Worm (Caenorhabditis elegans) whole organism, late embryonic: Measurements from ENCODE around the gene mpk-1.

ENCODE experiments used
- C08G9.2 ChIP-seq: sonication (generic microtip); optimal IDR thresholded peaks from 2 replicates; lab custom pipeline; 2016; ENCODE audit warnings: mild to moderate bottlenecking, missing genetic modification characterization, moderate library complexity, missing compliant biosample characterization
- F13H6.1 ChIP-seq: sonication (generic microtip); optimal IDR thresholded peaks from 2 replicates; lab custom pipeline; 2016; ENCODE audit warnings: missing genetic modification characterization, missing compliant biosample characterization
- ahr-1 ChIP-seq: sonication (generic microtip); optimal IDR thresholded peaks from 2 replicates; lab custom pipeline; 2016; ENCODE audit warnings: missing genetic modification characterization, missing compliant biosample characterization
- ama-1 ChIP-seq: fragments of 150-350 bp; optimal IDR thresholded peaks from 2 replicates; lab custom pipeline; 2014
- ceh-14 ChIP-seq: sonication (generic microtip); optimal IDR thresholded peaks from 2 replicates; lab custom pipeline; 2016; ENCODE audit warnings: missing genotype, missing genetic modification characterization, missing compliant biosample characterization
- ceh-18 ChIP-seq: sonication (generic microtip); optimal IDR thresholded peaks from 2 replicates; lab custom pipeline; 2016; ENCODE audit warnings: missing genetic modification characterization, missing compliant biosample characterization
- ceh-19 ChIP-seq: fragments of 200-800 bp; sonication (Bioruptor generic); optimal IDR thresholded peaks from 2 replicates; lab custom pipeline; 2018; ENCODE audit warnings: mild to moderate bottlenecking, missing genetic modification characterization, missing compliant biosample characterization
- ceh-31 ChIP-seq: sonication (generic microtip); optimal IDR thresholded peaks from 2 replicates; lab custom pipeline; 2016; ENCODE audit warnings: missing genetic modification characterization, missing compliant biosample characterization
- ceh-34 ChIP-seq: sonication (generic microtip); optimal IDR thresholded peaks from 2 replicates; lab custom pipeline; 2016; ENCODE audit warnings: mild to moderate bottlenecking, missing genetic modification characterization, missing compliant biosample characterization
- ceh-45 ChIP-seq: fragments of 200-800 bp; sonication (Bioruptor generic); IDR thresholded peaks from 2 replicates; pipeline ENCODE4 v1.3.6; 2022; ENCODE audit warnings: missing genetic modification reagents, missing genetic modification characterization, missing compliant biosample characterization
- ceh-6 ChIP-seq: fragments of 200-800 bp; sonication (Bioruptor generic); optimal IDR thresholded peaks from 2 replicates; lab custom pipeline; 2018; ENCODE audit warnings: mild to moderate bottlenecking, missing genetic modification characterization, missing compliant biosample characterization
- che-1 ChIP-seq: sonication (generic microtip); optimal IDR thresholded peaks from 2 replicates; lab custom pipeline; 2016; ENCODE audit warnings: mild to moderate bottlenecking, missing genetic modification characterization, missing compliant biosample characterization
- dmd-4 ChIP-seq: sonication (generic microtip); optimal IDR thresholded peaks from 2 replicates; lab custom pipeline; 2016; ENCODE audit warnings: borderline replicate concordance, missing genetic modification characterization, missing compliant biosample characterization
- dve-1 ChIP-seq: sonication (generic microtip); optimal IDR thresholded peaks from 2 replicates; lab custom pipeline; 2017; ENCODE audit warnings: antibody characterized with exemption, mild to moderate bottlenecking, missing genetic modification characterization, missing compliant biosample characterization
- elt-4 ChIP-seq: sonication (generic microtip); optimal IDR thresholded peaks from 2 replicates; lab custom pipeline; 2016; ENCODE audit warnings: missing genetic modification characterization, missing compliant biosample characterization
- ets-4 ChIP-seq: sonication (generic microtip); optimal IDR thresholded peaks from 2 replicates; lab custom pipeline; 2016; ENCODE audit warnings: missing genetic modification characterization, missing compliant biosample characterization
- eyg-1 ChIP-seq: sonication (generic microtip); optimal IDR thresholded peaks from 2 replicates; lab custom pipeline; 2016; ENCODE audit warnings: missing genotype, missing genetic modification characterization, missing compliant biosample characterization
- fax-1 ChIP-seq: sonication (generic microtip); optimal IDR thresholded peaks from 2 replicates; lab custom pipeline; 2016; ENCODE audit warnings: missing genotype, missing genetic modification characterization, missing compliant biosample characterization
- gmeb-2 ChIP-seq: sonication (generic microtip); optimal IDR thresholded peaks from 2 replicates; lab custom pipeline; 2016; ENCODE audit warnings: missing genetic modification characterization, inconsistent platforms, missing compliant biosample characterization
- hlh-13 ChIP-seq: fragments of 200-800 bp; sonication (Bioruptor generic); optimal IDR thresholded peaks from 2 replicates; lab custom pipeline; 2018; ENCODE audit warnings: mild to moderate bottlenecking, missing genetic modification characterization, missing compliant biosample characterization
- hlh-8 ChIP-seq: sonication (generic microtip); optimal IDR thresholded peaks from 2 replicates; lab custom pipeline; 2016; ENCODE audit warnings: missing genotype, missing genetic modification characterization, missing compliant biosample characterization
- lin-11 ChIP-seq: fragments of 200-800 bp; sonication (Bioruptor generic); optimal IDR thresholded peaks from 2 replicates; lab custom pipeline; 2018; ENCODE audit warnings: mild to moderate bottlenecking, missing genetic modification characterization, missing compliant biosample characterization
- mec-3 ChIP-seq: sonication (generic microtip); optimal IDR thresholded peaks from 2 replicates; lab custom pipeline; 2016; ENCODE audit warnings: borderline replicate concordance, missing genetic modification characterization, missing compliant biosample characterization
- nfya-1 ChIP-seq: sonication (generic microtip); optimal IDR thresholded peaks from 2 replicates; lab custom pipeline; 2017; ENCODE audit warnings: missing genetic modification characterization, mild to moderate bottlenecking, missing compliant biosample characterization, antibody characterized with exemption, moderate library complexity
- nhr-232 ChIP-seq: sonication (generic microtip); optimal IDR thresholded peaks from 2 replicates; lab custom pipeline; 2016; ENCODE audit warnings: missing genetic modification characterization, missing compliant biosample characterization
- npax-4 ChIP-seq: sonication (generic microtip); optimal IDR thresholded peaks from 2 replicates; lab custom pipeline; 2016; ENCODE audit warnings: missing genetic modification characterization, missing compliant biosample characterization
- odd-2 ChIP-seq: sonication (generic microtip); optimal IDR thresholded peaks from 2 replicates; lab custom pipeline; 2017; ENCODE audit warnings: antibody characterized with exemption, mild to moderate bottlenecking, missing genetic modification characterization, missing compliant biosample characterization
- pha-4 ChIP-seq: fragments of 150-350 bp; optimal IDR thresholded peaks from 2 replicates; lab custom pipeline; 2018; ENCODE audit warnings: missing biosample characterization, missing genetic modification reagents, missing genetic modification characterization
- pros-1 ChIP-seq: fragments of 150-350 bp; optimal IDR thresholded peaks from 2 replicates; lab custom pipeline; 2014; ENCODE audit warnings: missing biosample characterization, missing genetic modification reagents, missing genetic modification characterization
- ref-2 ChIP-seq: sonication (generic microtip); optimal IDR thresholded peaks from 2 replicates; lab custom pipeline; 2016; ENCODE audit warnings: missing genetic modification characterization, missing compliant biosample characterization
- sox-2 ChIP-seq: fragments of 200-800 bp; sonication (Bioruptor generic); IDR thresholded peaks from 2 replicates; pipeline ENCODE4 v1.3.6; 2022; ENCODE audit warnings: missing genetic modification reagents, missing genetic modification characterization, missing compliant biosample characterization
- tbx-7 ChIP-seq: sonication (generic microtip); optimal IDR thresholded peaks from 2 replicates; lab custom pipeline; 2016; ENCODE audit warnings: missing genotype, missing genetic modification characterization, missing compliant biosample characterization
- ttx-3 ChIP-seq: sonication (generic microtip); optimal IDR thresholded peaks from 2 replicates; lab custom pipeline; 2016; ENCODE audit warnings: missing genetic modification reagents, missing genetic modification characterization, missing compliant biosample characterization
- unc-3 ChIP-seq, 2 experiments: fragments of 200-800 bp in 1 of 2; sonication (Bioruptor generic) in 1 of 2; sonication (generic microtip) in 1 of 2; conservative IDR thresholded peaks in 1 of 2; optimal IDR thresholded peaks in 1 of 2; 2 replicates each; pipeline versions ENCODE4 v1.3.6 to Lab custom; 2016 to 2022; ENCODE audit warnings: missing compliant biosample characterization in 2 of 2, missing genetic modification characterization in 2 of 2, missing genetic modification reagents in 1 of 2
- unc-42 ChIP-seq: sonication (generic microtip); optimal IDR thresholded peaks from 2 replicates; lab custom pipeline; 2016; ENCODE audit warnings: missing genotype, missing genetic modification characterization, missing compliant biosample characterization
- unc-55 ChIP-seq: sonication (generic microtip); optimal IDR thresholded peaks from 2 replicates; lab custom pipeline; 2017; ENCODE audit warnings: missing biosample characterization, missing genetic modification reagents, missing genetic modification characterization
- unc-86 ChIP-seq: sonication (generic microtip); optimal IDR thresholded peaks from 2 replicates; lab custom pipeline; 2016; ENCODE audit warnings: missing genetic modification characterization, missing compliant biosample characterization
- zip-5 ChIP-seq: sonication (generic microtip); optimal IDR thresholded peaks from 2 replicates; lab custom pipeline; 2016; ENCODE audit warnings: missing genetic modification characterization, missing compliant biosample characterization
- ztf-16 ChIP-seq: sonication (generic microtip); optimal IDR thresholded peaks from 2 replicates; lab custom pipeline; 2017; ENCODE audit warnings: missing genetic modification characterization, missing compliant biosample characterization

mpk-1 gene

DNA sequence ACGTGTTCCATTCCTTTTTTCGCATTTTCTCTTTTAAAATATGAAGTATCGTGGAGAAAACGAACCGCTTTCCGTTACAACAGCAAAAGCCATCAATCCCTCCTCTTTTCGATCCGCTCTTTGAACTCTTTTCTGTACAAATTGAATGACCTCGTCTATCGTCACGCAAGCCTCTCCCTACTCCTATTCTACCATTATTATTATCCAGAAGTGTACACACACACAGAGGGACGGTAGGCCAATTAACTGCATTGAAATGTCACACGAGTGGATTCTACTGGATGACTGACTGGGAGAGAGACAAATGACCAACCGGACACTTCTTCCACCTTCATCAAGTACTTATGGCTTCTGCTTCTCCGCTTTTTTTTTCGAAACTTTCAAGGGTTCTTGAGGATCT is 19.7 kb downstream of the mpk-1 start:
- peak; percentile 45 for TF ChIP-seq ceh-31
- no peak for TF ChIP-seq odd-2 (tag; lab: Kevin White, UChicago)

DNA sequence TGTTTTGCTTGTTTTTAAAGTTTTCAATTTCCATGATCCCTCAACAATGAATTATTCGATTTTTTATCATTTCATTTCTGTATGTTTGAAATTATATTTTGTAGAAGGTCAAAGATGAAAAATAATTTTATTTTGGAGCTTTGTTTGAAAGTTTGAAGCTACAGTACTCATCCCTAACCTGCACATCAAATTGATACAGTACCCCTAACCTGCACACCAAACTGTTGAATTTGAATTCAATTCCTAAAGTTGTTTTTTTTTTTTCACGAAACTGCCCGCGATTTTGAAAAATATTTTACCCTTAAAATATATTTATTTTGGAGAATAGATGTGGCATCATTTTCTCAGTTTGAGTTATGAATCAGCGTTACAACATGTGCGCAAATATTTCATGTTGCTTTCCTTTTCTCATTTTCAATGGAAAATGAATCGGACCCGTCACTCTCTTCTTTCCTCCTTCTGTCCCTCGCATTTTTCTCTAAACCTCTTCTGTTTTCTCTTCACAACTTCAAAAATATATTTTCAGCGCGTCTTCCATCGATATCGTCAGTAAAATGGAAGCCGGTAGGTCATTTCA is 22.1 kb downstream of the mpk-1 start, which contains the start of gene R74.8:
Gene R74.8, plus strand, starts transcription at position 527 of the 577 bp plus-strand sequence.
- TF ChIP-seq ztf-16 (tag; lab: Kevin White, UChicago) (no peak), F13H6.1 (no peak), che-1 (tag; lab: Kevin White, UChicago) (no peak), ceh-14 (tag; lab: Kevin White, UChicago) (no peak), ceh-6 (GFP tag; lab: Kevin White, UChicago) (no peak), C08G9.2 (tag; lab: Kevin White, UChicago) (no peak), ceh-45 (GFP tag; lab: Robert Waterston, UW) (no peak), unc-55 (GFP tag; lab: Kevin White, UChicago) (no peak), odd-2 (tag; lab: Kevin White, UChicago) (no peak), unc-86 (tag; lab: Kevin White, UChicago) (no peak), ceh-34 (tag; lab: Kevin White, UChicago) (no peak), eyg-1 (tag; lab: Kevin White, UChicago) (no peak), gmeb-2 (tag; lab: Kevin White, UChicago) (no peak), sox-2 (no peak), hlh-8 (tag; lab: Kevin White, UChicago) (no peak), fax-1 (tag; lab: Kevin White, UChicago) (no peak), zip-5 (tag; lab: Kevin White, UChicago) (no peak), ceh-18 (tag; lab: Kevin White, UChicago) (no peak), unc-3 (GFP tag; conservative IDR thresholded peaks at IDR 0.05; lab: Robert Waterston, UW) (no peak), unc-3 (tag; optimal IDR thresholded peaks at IDR 0.05; lab: Kevin White, UChicago) (no peak)

- TF ChIP-seq pros-1, result no peak
- TF ChIP-seq ets-4 (tag; lab: Kevin White, UChicago), result no peak
- no peak for TF ChIP-seq ahr-1 (tag; lab: Kevin White, UChicago)
- no peak for TF ChIP-seq ref-2 (tag; lab: Kevin White, UChicago)
- no peak for TF ChIP-seq dve-1 (tag; lab: Kevin White, UChicago)
- TF ChIP-seq dmd-4 (tag; lab: Kevin White, UChicago), result no peak
- TF ChIP-seq ttx-3, result no peak
- TF ChIP-seq ceh-18 (tag; lab: Kevin White, UChicago), result no peak
- TF ChIP-seq elt-4 (tag; lab: Kevin White, UChicago), result no peak
- no peak for TF ChIP-seq tbx-7 (tag; lab: Kevin White, UChicago)
- TF ChIP-seq npax-4, result no peak
- no peak for TF ChIP-seq ceh-19
- TF ChIP-seq che-1 (tag; lab: Kevin White, UChicago), result no peak
- TF ChIP-seq ceh-14 (tag; lab: Kevin White, UChicago), result no peak
- no peak for TF ChIP-seq pha-4 (tag; lab: Kevin White, UChicago)
- no peak for TF ChIP-seq hlh-13 (GFP tag; lab: Kevin White, UChicago)
- no peak for TF ChIP-seq ceh-31
Measured at ce11 chrIII:4204964-4205363, 22.9 kb downstream of the mpk-1 start.

- TF ChIP-seq dmd-4 (tag; lab: Kevin White, UChicago), result no peak
- no peak for TF ChIP-seq ama-1 (lab: Kevin White, UChicago)
- no peak for TF ChIP-seq C08G9.2 (tag; lab: Kevin White, UChicago)
- TF ChIP-seq nfya-1 (tag; lab: Kevin White, UChicago), result no peak
- no peak for TF ChIP-seq lin-11 (tag; lab: Kevin White, UChicago)
- TF ChIP-seq nhr-232 (tag; lab: Kevin White, UChicago), result no peak
- no peak for TF ChIP-seq mec-3 (tag; lab: Kevin White, UChicago)
- no peak for TF ChIP-seq unc-42 (tag; lab: Kevin White, UChicago)
- TF ChIP-seq ceh-34 (tag; lab: Kevin White, UChicago), result no peak
Measured at ce11 chrIII:4204072-4204471, 23.8 kb downstream of the mpk-1 start, which contains the start of the genes pelo-1 and R74.7. TSS of gene pelo-1 (minus strand) at chrIII:4204222. TSS of gene R74.7 (plus strand) at chrIII:4204429.
